Worm (Caenorhabditis elegans): ENCODE data around the gene pus-1.

Gene pus-1

DNA sequence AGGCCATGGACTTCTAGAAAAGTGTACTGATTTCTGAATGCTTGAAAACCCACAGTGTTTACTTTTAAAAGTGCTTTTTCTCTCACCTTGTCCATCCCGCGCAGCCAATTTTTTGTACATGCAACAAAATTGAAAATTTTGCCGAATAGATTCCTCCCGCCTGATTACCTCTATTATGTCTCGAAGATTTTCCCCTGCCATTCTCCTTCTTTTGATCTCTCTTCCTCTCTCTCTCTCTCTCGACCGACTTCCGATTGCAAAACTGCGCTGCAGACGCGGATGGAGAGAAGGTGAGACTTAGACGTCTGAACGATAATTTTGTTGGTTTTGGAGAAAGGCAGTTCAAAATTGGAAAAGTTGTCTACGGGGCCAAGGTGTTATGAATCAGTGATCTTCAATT lies 20.3 kb downstream of the pus-1 start:
- TF ChIP-seq nhr-129 (tag; optimal IDR thresholded peaks at IDR 0.05) (peak; percentile 19), nhr-23 (tag; optimal IDR thresholded peaks at IDR 0.05) (no peak), sma-3 (GFP tag; optimal IDR thresholded peaks at IDR 0.05) (no peak), unc-39 (tag; optimal IDR thresholded peaks at IDR 0.05) (no peak), ztf-11 (tag; optimal IDR thresholded peaks at IDR 0.05) (no peak), sma-9 (GFP tag; optimal IDR thresholded peaks at IDR 0.05) (peak; percentile 9), sma-9 (tag; optimal IDR thresholded peaks at IDR 0.05) (no peak), snpc-4 (tag; optimal IDR thresholded peaks at IDR 0.05) (no peak), nhr-25 (tag; optimal IDR thresholded peaks at IDR 0.05) (no peak), ztf-4 (tag; optimal IDR thresholded peaks at IDR 0.05) (no peak), ama-1 (optimal IDR thresholded peaks at IDR 0.05) (no peak), nhr-11 (tag; optimal IDR thresholded peaks at IDR 0.05) (no peak)

DNA sequence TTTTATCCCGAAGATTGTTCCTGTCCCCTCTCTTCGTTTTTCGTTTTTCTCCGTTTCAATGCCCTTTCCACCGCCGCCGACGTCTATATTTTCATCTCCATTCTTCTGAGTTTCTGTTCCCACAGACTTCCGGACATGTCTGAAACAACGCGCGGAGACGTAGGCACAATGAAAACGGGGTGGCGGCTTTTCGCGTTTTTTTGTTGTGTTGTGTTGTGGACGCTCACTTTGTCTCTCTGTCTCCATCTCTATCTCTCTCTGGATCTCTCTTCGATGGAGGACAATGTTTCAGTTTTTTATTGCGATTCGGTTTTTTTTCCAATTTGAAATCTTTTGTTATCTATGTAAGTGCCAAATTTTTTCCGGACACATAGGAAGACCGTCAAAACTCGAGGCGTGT lies 34.8 kb downstream of the pus-1 start:
- TF ChIP-seq unc-55 (GFP tag; optimal IDR thresholded peaks at IDR 0.05) = peak; percentile 65
- TF ChIP-seq elt-1 (tag; optimal IDR thresholded peaks at IDR 0.05) = no peak

- TF ChIP-seq sma-9 (GFP tag; optimal IDR thresholded peaks at IDR 0.05) = no peak
- no peak for TF ChIP-seq sma-9 (tag; optimal IDR thresholded peaks at IDR 0.05)
- no peak for TF ChIP-seq zag-1 (tag; optimal IDR thresholded peaks at IDR 0.05)
- no peak for TF ChIP-seq ztf-4 (tag; optimal IDR thresholded peaks at IDR 0.05)
- no peak for TF ChIP-seq sma-3 (GFP tag; optimal IDR thresholded peaks at IDR 0.05)
- TF ChIP-seq crh-2 (tag; optimal IDR thresholded peaks at IDR 0.05) = no peak
- no peak for TF ChIP-seq R02D3.7 (tag; optimal IDR thresholded peaks at IDR 0.05)
- TF ChIP-seq elt-3 (tag; optimal IDR thresholded peaks at IDR 0.05) = no peak
- no peak for TF ChIP-seq ztf-1 (GFP tag; conservative IDR thresholded peaks at IDR 0.05)
- no peak for TF ChIP-seq ztf-11 (tag; optimal IDR thresholded peaks at IDR 0.05)
- TF ChIP-seq mdl-1 (tag; optimal IDR thresholded peaks at IDR 0.05) = no peak
- TF ChIP-seq peb-1 (tag; optimal IDR thresholded peaks at IDR 0.05) = no peak
- no peak for TF ChIP-seq dmd-4 (tag; optimal IDR thresholded peaks at IDR 0.05)
These were observed 38.6 kb downstream of the pus-1 start for ce11 chrV:16756166-16756565.

DNA sequence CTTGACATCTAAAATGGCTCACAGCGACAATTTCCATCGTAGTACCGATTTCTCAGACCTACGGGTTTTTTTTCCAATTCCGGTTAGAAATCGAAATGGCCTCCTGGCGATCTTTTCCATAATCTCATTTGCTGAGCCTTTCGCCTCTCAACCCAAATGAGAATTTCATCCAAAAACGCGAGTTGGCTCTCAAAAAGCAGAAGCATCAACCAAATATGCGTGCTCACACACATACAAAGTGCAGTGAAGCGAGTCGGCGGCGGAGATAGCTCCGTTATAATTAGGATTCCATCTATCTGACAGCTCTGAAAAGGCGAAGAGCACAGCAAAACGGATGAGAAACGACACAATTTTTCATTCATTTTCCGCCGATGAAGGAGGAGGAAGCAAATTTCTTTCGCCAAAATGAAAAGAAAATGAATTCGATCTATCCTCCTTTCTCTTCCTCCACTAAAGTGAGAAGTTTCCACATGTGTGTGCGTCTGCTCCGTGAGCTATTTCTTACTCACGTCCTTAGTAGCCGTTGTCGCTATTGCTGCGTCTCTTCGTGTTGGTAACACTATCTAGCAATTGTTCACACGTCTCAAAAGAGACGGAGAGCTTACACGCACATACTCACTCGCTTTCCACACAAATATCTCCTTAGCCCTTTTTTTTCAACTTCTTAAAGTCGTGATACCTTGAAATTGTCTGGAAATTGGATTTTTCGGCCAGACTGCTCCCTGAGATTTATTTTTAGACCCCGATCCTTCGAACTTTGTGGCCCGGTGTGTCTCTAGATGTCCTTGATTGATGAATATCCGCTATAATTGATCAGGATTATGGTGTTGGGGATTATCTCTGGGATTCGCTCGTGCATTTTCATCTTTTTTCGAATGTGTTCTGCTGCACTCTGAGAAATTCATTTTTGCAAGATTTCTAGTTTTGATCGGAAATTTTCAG lies 42.4 kb downstream of the pus-1 start:
- TF ChIP-seq ztf-4 (tag; optimal IDR thresholded peaks at IDR 0.05) (no peak), mdl-1 (tag; optimal IDR thresholded peaks at IDR 0.05) (no peak), zag-1 (tag; optimal IDR thresholded peaks at IDR 0.05) (no peak), nhr-25 (tag; optimal IDR thresholded peaks at IDR 0.05) (no peak), lin-39 (tag; optimal IDR thresholded peaks at IDR 0.05) (no peak), C34F6.9 (tag; optimal IDR thresholded peaks at IDR 0.05) (peak; percentile 8), crh-2 (tag; optimal IDR thresholded peaks at IDR 0.05) (no peak), unc-55 (GFP tag; optimal IDR thresholded peaks at IDR 0.05) (peak; percentile 77), sma-3 (GFP tag; optimal IDR thresholded peaks at IDR 0.05) (no peak), nhr-10 (tag; optimal IDR thresholded peaks at IDR 0.05) (no peak), nhr-129 (tag; optimal IDR thresholded peaks at IDR 0.05) (peak; percentile 26), ama-1 (optimal IDR thresholded peaks at IDR 0.05) (no peak), unc-62 (GFP tag; optimal IDR thresholded peaks at IDR 0.05) (no peak)

DNA sequence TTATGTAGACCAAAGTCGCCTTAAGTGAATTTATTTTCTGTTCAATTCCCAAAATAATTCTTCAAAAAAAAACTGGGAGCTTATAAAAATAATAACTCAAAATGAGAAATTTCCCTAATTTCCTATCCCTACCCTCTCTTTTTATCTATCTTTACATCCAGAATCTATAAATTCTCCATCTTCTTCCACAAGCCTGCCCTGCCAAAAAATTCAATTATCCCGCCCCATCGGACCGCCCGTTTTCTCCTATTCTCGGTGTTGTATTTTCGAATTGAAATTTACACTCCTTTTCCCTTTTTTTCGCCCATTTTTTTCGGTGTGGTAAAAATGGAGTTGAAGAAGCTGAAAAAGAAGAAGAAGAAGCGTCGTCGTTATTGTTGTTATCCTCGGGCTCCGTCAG lies 45.3 kb downstream of the pus-1 start:
- no peak for TF ChIP-seq nhr-12 (tag; optimal IDR thresholded peaks at IDR 0.05)
- TF ChIP-seq ceh-16 (tag; optimal IDR thresholded peaks at IDR 0.05) = no peak
- TF ChIP-seq sma-9 (GFP tag; optimal IDR thresholded peaks at IDR 0.05) = no peak
- TF ChIP-seq sma-9 (tag; optimal IDR thresholded peaks at IDR 0.05) = no peak
- no peak for TF ChIP-seq aly-2 (tag; optimal IDR thresholded peaks at IDR 0.05)
- TF ChIP-seq ceh-82 (tag; optimal IDR thresholded peaks at IDR 0.05) = no peak
- no peak for TF ChIP-seq C34F6.9 (tag; optimal IDR thresholded peaks at IDR 0.05)
- no peak for TF ChIP-seq nhr-10 (tag; optimal IDR thresholded peaks at IDR 0.05)
- TF ChIP-seq nhr-129 (tag; optimal IDR thresholded peaks at IDR 0.05) = no peak
- TF ChIP-seq nhr-11 (tag; optimal IDR thresholded peaks at IDR 0.05) = no peak
- no peak for TF ChIP-seq zag-1 (tag; optimal IDR thresholded peaks at IDR 0.05)
- TF ChIP-seq peb-1 (tag; optimal IDR thresholded peaks at IDR 0.05) = no peak
- no peak for TF ChIP-seq lin-11 (tag; optimal IDR thresholded peaks at IDR 0.05)
- no peak for TF ChIP-seq R02D3.7 (tag; optimal IDR thresholded peaks at IDR 0.05)
- TF ChIP-seq snpc-4 (tag; optimal IDR thresholded peaks at IDR 0.05) = no peak
- no peak for TF ChIP-seq nhr-23 (tag; optimal IDR thresholded peaks at IDR 0.05)

Data from whole organism, L2 larva.